Worm (Caenorhabditis elegans) whole organism, mixed stage, embryonic: ENCODE measurements around the gene F48B9.8.

Experiments used
- mep-1 ChIP-seq: fragments of 150-350 bp; optimal IDR thresholded peaks from 2 replicates; lab custom pipeline; 2017; ENCODE audit warnings: missing biosample characterization, missing genetic modification reagents, missing genetic modification characterization, inconsistent platforms
- nhr-237 ChIP-seq: fragments of 150-350 bp; optimal IDR thresholded peaks from 2 replicates; lab custom pipeline; 2014; ENCODE audit warnings: missing biosample characterization, missing genetic modification characterization

DNA sequence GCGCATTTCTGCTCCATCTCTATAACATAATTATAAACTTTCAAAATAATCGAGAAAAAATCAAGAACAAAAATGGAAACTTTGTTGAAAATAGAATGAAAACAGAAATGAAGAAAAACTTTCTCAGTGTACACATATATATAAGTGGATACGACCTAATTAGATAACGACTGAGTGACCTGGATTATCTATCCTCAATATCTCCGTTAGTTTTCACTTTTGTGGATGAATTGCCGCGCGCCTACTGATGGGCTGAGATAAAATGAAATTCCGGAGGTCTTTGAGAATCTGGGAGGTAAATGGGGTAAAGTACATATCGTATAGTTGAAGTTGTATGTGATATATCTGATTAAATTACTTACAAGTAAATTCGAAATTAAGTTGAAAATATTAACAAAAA lies 30.6 kb downstream of the F48B9.8 start, which contains the start of gene dpy-3:
- no peak for TF ChIP-seq mep-1 (tag; lab: Kevin White, UChicago)
- TF ChIP-seq nhr-237 (tag; lab: Kevin White, UChicago): no peak
